Worm (Caenorhabditis elegans) whole organism, L4/young adult: ENCODE data around the gene srxa-6.

Experiments used
- W03F9.2 ChIP-seq: fragments of 150-350 bp; optimal IDR thresholded peaks from 2 replicates; lab custom pipeline; 2014; ENCODE audit warnings: missing biosample characterization, missing genetic modification characterization
- dao-5 ChIP-seq: sonication (generic microtip); optimal IDR thresholded peaks from 2 replicates; lab custom pipeline; 2016; ENCODE audit warnings: missing genotype, missing genetic modification characterization, moderate library complexity, missing compliant biosample characterization
- him-1 ChIP-seq: sonication (generic microtip); optimal IDR thresholded peaks from 2 replicates; lab custom pipeline; 2016; ENCODE audit warnings: missing genotype, missing genetic modification reagents, missing genetic modification characterization, missing compliant biosample characterization

ce11 chrV:20685383-20685782, 49.4 kb upstream of the srxa-6 start, which contains the start of gene klf-2:
- TF ChIP-seq W03F9.2 (tag; lab: Kevin White, UChicago), result no peak
- TF ChIP-seq him-1 (tag; lab: Kevin White, UChicago), result no peak
- TF ChIP-seq dao-5 (tag; lab: Kevin White, UChicago), result no peak
